Worm (Caenorhabditis elegans): Measurements from ENCODE around the gene C49C8.8.

C49C8.8 gene

DNA sequence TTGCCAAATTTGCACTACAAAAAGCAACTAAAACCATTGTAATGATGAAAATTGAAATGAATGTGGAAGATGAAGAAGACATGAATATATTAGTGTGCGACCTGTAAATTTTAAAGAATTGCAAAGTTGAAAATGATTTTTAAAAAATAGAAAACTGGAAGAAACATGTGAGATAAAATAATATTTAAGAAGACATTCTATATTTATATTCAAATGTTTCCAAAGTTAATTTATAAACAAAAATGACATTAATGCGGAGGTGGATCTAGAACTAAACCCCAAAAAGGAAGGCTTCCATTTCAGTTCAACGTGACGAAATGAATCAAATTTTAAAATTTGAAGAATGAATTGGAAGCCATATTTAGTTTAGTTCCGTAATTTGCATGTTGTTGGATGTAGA, 27.3 kb downstream of the C49C8.8 start, which contains the start of gene nlp-60:
Gene nlp-60, minus strand, starts transcription at position 101 of the 400 bp plus-strand sequence.
- TF ChIP-seq sea-1 (GFP tag; conservative IDR thresholded peaks at IDR 0.05) (no peak), ceh-36 (tag; optimal IDR thresholded peaks at IDR 0.05) (no peak), ets-7 (tag; optimal IDR thresholded peaks at IDR 0.05) (no peak), F13C5.2 (tag; optimal IDR thresholded peaks at IDR 0.05) (no peak), hmbx-1 (tag; optimal IDR thresholded peaks at IDR 0.05) (no peak)

DNA sequence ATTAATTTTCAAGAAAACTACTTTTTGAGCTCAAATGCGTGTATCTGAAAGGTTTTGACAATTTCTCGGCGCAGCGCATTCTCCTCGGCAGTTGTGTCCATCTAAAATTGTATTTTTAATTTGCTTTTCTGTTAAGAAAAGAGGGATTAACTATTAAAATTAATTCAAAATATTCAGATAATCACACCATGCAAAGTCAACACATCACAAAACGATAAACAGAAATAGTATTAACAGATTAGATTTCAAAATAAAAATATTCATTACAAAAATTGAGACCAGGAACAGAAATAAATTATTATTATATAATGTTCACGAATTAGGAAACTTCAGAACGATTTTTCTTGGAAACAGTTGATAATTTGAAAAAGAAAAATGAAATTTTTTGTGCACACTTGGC, 34.6 kb downstream of the C49C8.8 start, which contains the start of gene pole-2:
Gene pole-2, minus strand, starts transcription at position 101 of the 400 bp plus-strand sequence.
- TF ChIP-seq sea-1 (GFP tag; conservative IDR thresholded peaks at IDR 0.05) (no peak), ceh-13 (GFP tag; optimal IDR thresholded peaks at IDR 0.05) (no peak), tbx-37 (GFP tag; conservative IDR thresholded peaks at IDR 0.05) (no peak), flt-1 (GFP tag; IDR thresholded peaks at IDR 0.05) (no peak), hnd-1 (tag; optimal IDR thresholded peaks at IDR 0.05) (no peak), hmbx-1 (tag; optimal IDR thresholded peaks at IDR 0.05) (no peak), B0310.2 (tag; optimal IDR thresholded peaks at IDR 0.05) (no peak), ama-1 (optimal IDR thresholded peaks at IDR 0.05) (no peak), pes-1 (GFP tag; IDR thresholded peaks at IDR 0.05) (no peak), tbx-11 (GFP tag; IDR thresholded peaks at IDR 0.05) (no peak), hmg-4 (GFP tag; optimal IDR thresholded peaks at IDR 0.05) (no peak), ets-7 (tag; optimal IDR thresholded peaks at IDR 0.05) (no peak), ceh-36 (tag; optimal IDR thresholded peaks at IDR 0.05) (no peak), aly-1 (tag; optimal IDR thresholded peaks at IDR 0.05) (no peak), tra-4 (tag; optimal IDR thresholded peaks at IDR 0.05) (no peak), scrt-1 (GFP tag; IDR thresholded peaks at IDR 0.05) (no peak), F13C5.2 (tag; optimal IDR thresholded peaks at IDR 0.05) (no peak)

DNA sequence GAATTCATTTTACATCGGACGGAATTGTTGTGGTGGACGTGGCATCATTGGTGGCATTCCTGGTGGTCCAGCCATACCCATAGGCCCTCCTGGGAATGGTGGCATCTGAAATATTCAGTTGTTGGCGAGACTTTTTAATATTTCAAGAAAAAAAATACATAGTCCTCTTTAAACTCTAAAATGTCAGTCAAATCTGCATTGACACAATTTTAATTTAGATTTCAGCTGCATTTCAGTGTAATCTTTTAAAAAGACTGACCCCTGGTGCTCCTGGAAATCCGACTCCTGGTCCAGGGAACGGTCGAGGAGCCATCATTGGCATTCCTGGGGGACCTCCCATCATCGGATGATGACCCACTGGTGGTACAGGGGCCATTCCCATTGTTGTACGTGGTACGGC, 35.0 kb downstream of the C49C8.8 start:
- TF ChIP-seq scrt-1 (GFP tag; IDR thresholded peaks at IDR 0.05) (no peak), ceh-36 (tag; optimal IDR thresholded peaks at IDR 0.05) (no peak), sea-1 (GFP tag; conservative IDR thresholded peaks at IDR 0.05) (no peak), tra-4 (tag; optimal IDR thresholded peaks at IDR 0.05) (no peak), hmg-4 (GFP tag; optimal IDR thresholded peaks at IDR 0.05) (no peak), flt-1 (GFP tag; IDR thresholded peaks at IDR 0.05) (no peak), tbx-11 (GFP tag; IDR thresholded peaks at IDR 0.05) (no peak), ets-7 (tag; optimal IDR thresholded peaks at IDR 0.05) (no peak), B0310.2 (tag; optimal IDR thresholded peaks at IDR 0.05) (no peak), hnd-1 (tag; optimal IDR thresholded peaks at IDR 0.05) (no peak), F13C5.2 (tag; optimal IDR thresholded peaks at IDR 0.05) (no peak), aly-1 (tag; optimal IDR thresholded peaks at IDR 0.05) (no peak), hmbx-1 (tag; optimal IDR thresholded peaks at IDR 0.05) (no peak), ceh-13 (GFP tag; optimal IDR thresholded peaks at IDR 0.05) (no peak)

DNA sequence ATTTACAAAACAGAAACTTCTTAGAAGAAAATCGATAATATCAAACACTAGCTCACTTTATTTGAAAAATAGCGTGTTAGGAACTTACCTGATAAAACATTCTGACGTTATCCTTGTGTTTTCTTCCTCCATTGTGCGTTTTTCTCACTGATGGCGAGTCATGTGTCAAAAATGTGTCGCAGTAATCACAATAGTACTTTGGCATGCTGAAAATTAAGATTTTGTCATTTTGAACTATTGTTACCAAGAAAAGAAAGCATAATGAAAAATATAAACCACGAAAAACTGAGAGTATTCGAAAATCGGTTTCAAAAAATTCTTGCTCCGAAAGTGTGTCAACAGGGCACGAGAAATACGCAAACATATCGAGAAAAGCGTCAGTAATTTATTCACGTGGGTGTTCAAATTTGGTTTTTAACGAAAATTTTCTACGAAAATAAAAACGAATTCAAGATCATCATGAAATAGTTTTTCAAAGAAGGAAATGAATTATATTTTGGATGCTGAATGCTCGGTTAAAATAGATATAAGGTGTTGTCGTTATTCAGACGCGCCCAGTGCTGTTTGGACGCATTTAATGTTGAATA, 35.8 kb downstream of the C49C8.8 start, which contains the start of gene snrp-3:
Gene snrp-3, minus strand, starts transcription at position 206 of the 587 bp plus-strand sequence.
- TF ChIP-seq F13C5.2 (tag; optimal IDR thresholded peaks at IDR 0.05) (peak; percentile 41), ceh-36 (tag; optimal IDR thresholded peaks at IDR 0.05) (no peak), flt-1 (GFP tag; IDR thresholded peaks at IDR 0.05) (no peak)

DNA sequence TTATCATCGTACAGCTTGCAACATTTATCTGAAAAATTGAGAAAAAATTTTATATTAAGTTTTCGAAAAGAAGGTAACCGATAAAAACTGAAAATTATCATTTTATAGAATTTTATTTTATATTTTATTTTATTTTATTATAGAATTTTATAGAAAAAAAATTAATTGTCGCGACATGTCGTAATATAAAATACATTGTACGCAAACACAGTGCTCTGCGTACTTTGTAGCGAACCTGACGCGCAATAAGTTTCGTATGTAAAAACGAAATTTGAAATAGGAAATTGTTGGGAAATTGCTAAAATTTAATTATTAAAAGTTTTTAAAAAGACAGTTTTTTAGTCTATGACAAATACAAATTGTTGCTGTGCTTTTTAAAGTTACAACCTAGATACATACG, 39.6 kb downstream of the C49C8.8 start, which contains the start of the genes hst-1 and ints-6:
Gene hst-1, minus strand, starts transcription at position 28 of the 400 bp plus-strand sequence.
Gene ints-6, plus strand, starts transcription at position 260 of the 400 bp plus-strand sequence.
- no peak for TF ChIP-seq aly-1 (tag; optimal IDR thresholded peaks at IDR 0.05)
- no peak for TF ChIP-seq tbx-37 (GFP tag; conservative IDR thresholded peaks at IDR 0.05)
- TF ChIP-seq ets-7 (tag; optimal IDR thresholded peaks at IDR 0.05), result no peak
- no peak for TF ChIP-seq tra-4 (tag; optimal IDR thresholded peaks at IDR 0.05)
- no peak for TF ChIP-seq sea-1 (GFP tag; conservative IDR thresholded peaks at IDR 0.05)
- TF ChIP-seq ceh-36 (tag; optimal IDR thresholded peaks at IDR 0.05), result no peak
- TF ChIP-seq hmg-4 (GFP tag; optimal IDR thresholded peaks at IDR 0.05), result no peak
- no peak for TF ChIP-seq scrt-1 (GFP tag; IDR thresholded peaks at IDR 0.05)
- no peak for TF ChIP-seq hmbx-1 (tag; optimal IDR thresholded peaks at IDR 0.05)

DNA sequence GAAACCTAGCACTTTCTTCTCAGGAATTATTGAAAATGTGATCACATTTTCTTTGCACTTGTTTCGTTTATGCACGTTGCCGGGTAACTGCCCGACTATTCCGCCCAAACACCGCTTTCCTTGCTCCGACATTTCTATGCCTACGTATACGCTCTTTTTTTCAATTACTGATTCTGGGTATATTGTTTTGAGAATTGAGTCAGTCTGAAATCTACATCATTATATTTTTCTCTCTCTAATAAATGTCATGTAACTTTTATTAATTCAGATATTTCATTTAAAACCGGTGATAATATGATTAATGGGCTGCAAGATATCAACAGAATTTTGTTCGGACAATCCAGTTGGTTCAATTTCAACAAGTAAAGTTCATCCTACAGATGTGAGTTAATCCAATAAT, 45.5 kb downstream of the C49C8.8 start, which contains the start of gene ttll-11:
Gene ttll-11, plus strand, starts transcription at position 301 of the 400 bp plus-strand sequence.
- TF ChIP-seq tbx-11 (GFP tag; IDR thresholded peaks at IDR 0.05) (no peak), hmg-4 (GFP tag; optimal IDR thresholded peaks at IDR 0.05) (no peak), flt-1 (GFP tag; IDR thresholded peaks at IDR 0.05) (no peak), scrt-1 (GFP tag; IDR thresholded peaks at IDR 0.05) (no peak), ets-7 (tag; optimal IDR thresholded peaks at IDR 0.05) (no peak), F13C5.2 (tag; optimal IDR thresholded peaks at IDR 0.05) (no peak), sea-1 (GFP tag; conservative IDR thresholded peaks at IDR 0.05) (no peak), pes-1 (GFP tag; IDR thresholded peaks at IDR 0.05) (no peak), ceh-36 (tag; optimal IDR thresholded peaks at IDR 0.05) (no peak), tbx-37 (GFP tag; conservative IDR thresholded peaks at IDR 0.05) (no peak), aly-1 (tag; optimal IDR thresholded peaks at IDR 0.05) (no peak), ama-1 (optimal IDR thresholded peaks at IDR 0.05) (no peak), tra-4 (tag; optimal IDR thresholded peaks at IDR 0.05) (no peak), B0310.2 (tag; optimal IDR thresholded peaks at IDR 0.05) (no peak), hmbx-1 (tag; optimal IDR thresholded peaks at IDR 0.05) (no peak), hnd-1 (tag; optimal IDR thresholded peaks at IDR 0.05) (no peak), ceh-13 (GFP tag; optimal IDR thresholded peaks at IDR 0.05) (no peak)
